Fruit fly (Drosophila melanogaster): ENCODE results near the gene CG4907.

The CG4907 gene

DNA sequence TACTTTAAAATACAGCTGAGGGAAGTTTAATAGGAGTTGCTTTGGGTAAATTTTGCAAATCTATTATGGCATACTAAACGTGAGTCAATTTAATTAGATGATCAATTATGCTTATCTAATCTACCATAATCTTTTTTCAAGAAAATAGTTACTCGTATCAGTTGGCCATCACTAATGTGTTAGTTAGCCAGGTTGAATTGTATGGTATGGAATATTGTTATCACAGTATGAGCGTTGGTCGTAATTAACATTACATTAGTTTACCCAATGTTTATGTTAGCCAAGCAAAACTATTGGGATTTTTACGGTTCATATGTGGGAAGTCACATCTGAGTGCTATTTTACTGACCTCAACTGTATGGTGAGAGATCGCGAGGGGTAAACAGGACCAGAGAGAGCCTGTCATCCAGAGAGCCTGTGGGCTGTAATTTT is 37.0 kb downstream of the CG4907 start (continued):
- TF ChIP-seq tna (GFP tag; IDR thresholded peaks at IDR 0.05; ENCODE audit: partially characterized antibody), result no peak
- peak; percentile 95 for TF ChIP-seq CG9727 (GFP tag; optimal IDR thresholded peaks at IDR 0.05)
- peak; percentile 59 for TF ChIP-seq lmd (GFP tag; IDR thresholded peaks at IDR 0.05)
- TF ChIP-seq CG8478 (optimal IDR thresholded peaks at IDR 0.05), result no peak
- peak; percentile 69 to 79 for TF ChIP-seq Pdp1 (GFP tag; optimal IDR thresholded peaks at IDR 0.05)
- no peak for TF ChIP-seq slbo (GFP tag; IDR thresholded peaks at IDR 0.05)
- 0 out of 2 replicates have a peak, but pooled peaks have one; percentile 2 for TF ChIP-seq CG1024 (GFP tag; IDR thresholded peaks at IDR 0.05)
- peak; percentile 56 for TF ChIP-seq Camta (GFP tag; optimal IDR thresholded peaks at IDR 0.05)
- no peak for TF ChIP-seq CG16779 (GFP tag; IDR thresholded peaks at IDR 0.05)
- peak; percentile 92 for TF ChIP-seq ac (GFP tag; optimal IDR thresholded peaks at IDR 0.05)
- no peak for TF ChIP-seq dimm (GFP tag; IDR thresholded peaks at IDR 0.05)
- peak; percentile 85 for TF ChIP-seq phol (tag; optimal IDR thresholded peaks at IDR 0.05)
- peak; percentile 75 for TF ChIP-seq GATAe (GFP tag; conservative IDR thresholded peaks at IDR 0.05)
- no peak for TF ChIP-seq ranshi (GFP tag; IDR thresholded peaks at IDR 0.05)
- peak; percentile 73 for TF ChIP-seq CG16863 (GFP tag; optimal IDR thresholded peaks at IDR 0.05)
- peak; percentile 60 for TF ChIP-seq CG5245 (GFP tag; optimal IDR thresholded peaks at IDR 0.05)
- TF ChIP-seq CTCF (GFP tag; optimal IDR thresholded peaks at IDR 0.05), result no peak
- peak; percentile 67 for TF ChIP-seq CG8089 (GFP tag; optimal IDR thresholded peaks at IDR 0.05)
- no peak for TF ChIP-seq CkIIα-i1 (GFP tag; IDR thresholded peaks at IDR 0.05)
- TF ChIP-seq zen (tag; optimal IDR thresholded peaks at IDR 0.05), result peak; percentile 95
- peak; percentile 91 for TF ChIP-seq CG2712 (tag; optimal IDR thresholded peaks at IDR 0.05)
- TF ChIP-seq CG10321 (GFP tag; IDR thresholded peaks at IDR 0.05), result no peak
- TF ChIP-seq HHEX (GFP tag; optimal IDR thresholded peaks at IDR 0.05), result peak; percentile 57
- TF ChIP-seq CG18764 (GFP tag; optimal IDR thresholded peaks at IDR 0.05), result peak; percentile 64
- TF ChIP-seq sim (GFP tag; IDR thresholded peaks at IDR 0.05), result 0 out of 2 replicates have a peak, but pooled peaks have one; percentile 13
- no peak for TF ChIP-seq Gsc (GFP tag; IDR thresholded peaks at IDR 0.05)
- peak; percentile 27 for TF ChIP-seq CG9817 (tag; optimal IDR thresholded peaks at IDR 0.05)
- peak; percentile 68 for TF ChIP-seq tin (GFP tag; optimal IDR thresholded peaks at IDR 0.05)
- TF ChIP-seq nerfin-1 (tag; optimal IDR thresholded peaks at IDR 0.05), result peak; percentile 55
- peak; percentile 81 for TF ChIP-seq CG1603 (tag; optimal IDR thresholded peaks at IDR 0.05)
- no peak for TF ChIP-seq hth (optimal IDR thresholded peaks at IDR 0.05)
- TF ChIP-seq insv (GFP tag; optimal IDR thresholded peaks at IDR 0.05), result no peak
- TF ChIP-seq zf30C (GFP tag; optimal IDR thresholded peaks at IDR 0.05), result no peak
- no peak for TF ChIP-seq Bgb (GFP tag; IDR thresholded peaks at IDR 0.05; ENCODE audit: partially characterized antibody)
- peak; percentile 72 for TF ChIP-seq CG1529 (GFP tag; optimal IDR thresholded peaks at IDR 0.05)
- TF ChIP-seq cg (GFP tag; optimal IDR thresholded peaks at IDR 0.05), result no peak
- no peak for TF ChIP-seq unc-4 (GFP tag; IDR thresholded peaks at IDR 0.05; ENCODE audit: partially characterized antibody)
- no peak for TF ChIP-seq sc (optimal IDR thresholded peaks at IDR 0.05)
- TF ChIP-seq sc (GFP tag; optimal IDR thresholded peaks at IDR 0.05), result peak; percentile 75
- peak; percentile 15 for TF ChIP-seq CG5180 (GFP tag; optimal IDR thresholded peaks at IDR 0.05)
- TF ChIP-seq klu (GFP tag; IDR thresholded peaks at IDR 0.05), result 0 out of 2 replicates have a peak, but pooled peaks have one; percentile 40
- no peak for TF ChIP-seq Dbx (GFP tag; IDR thresholded peaks at IDR 0.05)
- TF ChIP-seq Meics (GFP tag; optimal IDR thresholded peaks at IDR 0.05), result peak; percentile 40
- peak; percentile 18 for TF ChIP-seq CG3995 (GFP tag; optimal IDR thresholded peaks at IDR 0.05)
- TF ChIP-seq CG4360 (GFP tag; IDR thresholded peaks at IDR 0.05), result no peak
- TF ChIP-seq trem (tag; optimal IDR thresholded peaks at IDR 0.05), result peak; percentile 85
- peak; percentile 77 for TF ChIP-seq lab (GFP tag; optimal IDR thresholded peaks at IDR 0.05)
- peak; percentile 33 for TF ChIP-seq btn (GFP tag; optimal IDR thresholded peaks at IDR 0.05)
- TF ChIP-seq Ada2b (GFP tag; IDR thresholded peaks at IDR 0.05), result peak; percentile 42
- no peak for TF ChIP-seq CG6272 (GFP tag; IDR thresholded peaks at IDR 0.05)
- peak; percentile 65 for TF ChIP-seq CG9609 (GFP tag; optimal IDR thresholded peaks at IDR 0.05)
- peak; percentile 61 for TF ChIP-seq Six4 (GFP tag; optimal IDR thresholded peaks at IDR 0.05)
- peak; percentile 62 for TF ChIP-seq Max (GFP tag; optimal IDR thresholded peaks at IDR 0.05)

Data from whole organism, embryonic.